Fruit fly (Drosophila melanogaster) whole organism, embryonic: ENCODE results near the gene CG10383.

ENCODE experiments used
- Atf-2 ChIP-seq: fragments of 200-800 bp; sonication (Bioruptor generic); optimal IDR thresholded peaks from 2 replicates; lab custom pipeline; 2016; ENCODE audit warnings: missing biosample characterization, missing genetic modification characterization
- Atf3 ChIP-seq: fragments of 200-800 bp; sonication (Bioruptor generic); optimal IDR thresholded peaks from 3 replicates; lab custom pipeline; 2016; ENCODE audit warnings: missing biosample characterization, missing genetic modification characterization
- Bdp1 ChIP-seq: fragments of 200-800 bp; sonication (Bioruptor generic); optimal IDR thresholded peaks from 3 replicates; lab custom pipeline; 2016; ENCODE audit warnings: missing biosample characterization, missing genetic modification characterization
- CG1024 ChIP-seq: fragments of 200-800 bp; sonication (Bioruptor generic); IDR thresholded peaks from 2 replicates; pipeline ENCODE4 v1.3.6; 2022; ENCODE audit warnings: missing biosample characterization, missing genetic modification characterization
- CG10366 ChIP-seq: fragments of 200-800 bp; sonication (Bioruptor generic); IDR thresholded peaks from 2 replicates; pipeline ENCODE4 v1.3.6; 2022; ENCODE audit warnings: missing biosample characterization, missing genetic modification characterization
- CG11456 ChIP-seq: fragments of 200-800 bp; sonication (Bioruptor generic); IDR thresholded peaks from 3 replicates; pipeline ENCODE4 v1.3.6; 2022; ENCODE audit warnings: missing biosample characterization, missing genetic modification characterization
- CG12391 ChIP-seq: fragments of 200-800 bp; sonication (Bioruptor generic); optimal IDR thresholded peaks from 3 replicates; lab custom pipeline; 2018; ENCODE audit warnings: missing biosample characterization, mild to moderate bottlenecking, missing genetic modification characterization, moderate library complexity
- CG13123 ChIP-seq: fragments of 200-800 bp; sonication (Bioruptor generic); optimal IDR thresholded peaks from 2 replicates; lab custom pipeline; 2016; ENCODE audit warnings: missing biosample characterization, missing genetic modification characterization
- CG13624 ChIP-seq: fragments of 200-800 bp; sonication (Bioruptor generic); optimal IDR thresholded peaks from 2 replicates; lab custom pipeline; 2016; ENCODE audit warnings: missing biosample characterization, missing genetic modification characterization
- CG1603 ChIP-seq: fragments of 200-800 bp; sonication (Bioruptor generic); optimal IDR thresholded peaks from 2 replicates; lab custom pipeline; 2019; ENCODE audit warnings: missing biosample characterization, mild to moderate bottlenecking, missing genetic modification characterization, moderate library complexity
- CG17802 ChIP-seq: fragments of 200-800 bp; sonication (Bioruptor generic); optimal IDR thresholded peaks from 2 replicates; lab custom pipeline; 2018; ENCODE audit warnings: missing biosample characterization, mild to moderate bottlenecking, missing genetic modification characterization, moderate library complexity
- CG2129 ChIP-seq: fragments of 200-800 bp; sonication (Bioruptor generic); IDR thresholded peaks from 2 replicates; pipeline ENCODE4 v1.3.6; 2022; ENCODE audit warnings: missing biosample characterization, missing genetic modification characterization; ENCODE audit not compliant: partially characterized antibody
- CG30403 ChIP-seq: fragments of 200-800 bp; sonication (Bioruptor generic); optimal IDR thresholded peaks from 3 replicates; lab custom pipeline; 2016; ENCODE audit warnings: missing biosample characterization, missing genetic modification characterization
- CG3407 ChIP-seq: fragments of 200-800 bp; sonication (Bioruptor generic); optimal IDR thresholded peaks from 2 replicates; lab custom pipeline; 2018; ENCODE audit warnings: missing biosample characterization, mild to moderate bottlenecking, missing genetic modification characterization
- CG42726 ChIP-seq: fragments of 200-800 bp; sonication (Bioruptor generic); IDR thresholded peaks from 2 replicates; pipeline ENCODE4 v1.3.6; 2022; ENCODE audit warnings: missing biosample characterization, missing genetic modification characterization; ENCODE audit not compliant: partially characterized antibody
- CG6791 ChIP-seq: fragments of 200-800 bp; sonication (Bioruptor generic); IDR thresholded peaks from 3 replicates; pipeline ENCODE4 v1.3.6; 2022; ENCODE audit warnings: missing biosample characterization, missing genetic modification characterization; ENCODE audit not compliant: partially characterized antibody
- CG7745 ChIP-seq: fragments of 200-800 bp; sonication (Bioruptor generic); optimal IDR thresholded peaks from 2 replicates; lab custom pipeline; 2018; ENCODE audit warnings: missing biosample characterization, mild to moderate bottlenecking, missing genetic modification characterization, moderate library complexity
- CG7928 ChIP-seq: fragments of 200-800 bp; sonication (Bioruptor generic); optimal IDR thresholded peaks from 2 replicates; lab custom pipeline; 2017; ENCODE audit warnings: missing biosample characterization, mild to moderate bottlenecking, missing genetic modification characterization
- CG8944 ChIP-seq: fragments of 200-800 bp; sonication (Bioruptor generic); optimal IDR thresholded peaks from 3 replicates; lab custom pipeline; 2016; ENCODE audit warnings: missing biosample characterization, missing genetic modification characterization
- CG9609 ChIP-seq: fragments of 200-800 bp; sonication (Bioruptor generic); optimal IDR thresholded peaks from 3 replicates; lab custom pipeline; 2016; ENCODE audit warnings: missing biosample characterization, missing genetic modification characterization
- CG9797 ChIP-seq: fragments of 200-800 bp; sonication (Bioruptor generic); optimal IDR thresholded peaks from 3 replicates; lab custom pipeline; 2018; ENCODE audit warnings: missing biosample characterization, mild to moderate bottlenecking, missing genetic modification characterization
- D ChIP-seq, 2 experiments: fragments of 200-800 bp in 1 of 2; fragments of >200 bp in 1 of 2; sonication (Bioruptor generic) in 1 of 2; optimal IDR thresholded peaks; 2 replicates in 1 of 2; 3 replicates in 1 of 2; lab custom pipeline; 2017; ENCODE audit warnings: mild to moderate bottlenecking in 1 of 2, missing biosample characterization in 1 of 2, missing genetic modification characterization in 1 of 2, missing genetic modification reagents in 1 of 2
- Dip3 ChIP-seq: fragments of 200-800 bp; sonication (Bioruptor generic); optimal IDR thresholded peaks from 3 replicates; lab custom pipeline; 2016; ENCODE audit warnings: missing biosample characterization, missing genetic modification characterization
- Dref ChIP-seq: fragments of 200-800 bp; sonication (Bioruptor generic); IDR thresholded peaks from 2 replicates; pipeline ENCODE4 v1.3.6; 2022; ENCODE audit warnings: missing biosample characterization, missing genetic modification characterization
- HmgZ ChIP-seq: fragments of 200-800 bp; sonication (Bioruptor generic); optimal IDR thresholded peaks from 2 replicates; lab custom pipeline; 2018; ENCODE audit warnings: missing biosample characterization, mild to moderate bottlenecking, missing genetic modification characterization
- Med ChIP-seq: fragments of 200-800 bp; sonication (Bioruptor generic); peaks from one replicate; lab custom pipeline; 2016; ENCODE audit warnings: missing biosample characterization, missing genetic modification characterization, mild to moderate bottlenecking, inconsistent platforms, moderate library complexity
- Myb ChIP-seq: fragments of 200-800 bp; sonication (Bioruptor generic); optimal IDR thresholded peaks from 2 replicates; lab custom pipeline; 2016; ENCODE audit warnings: missing biosample characterization, missing genetic modification characterization
- NC2β ChIP-seq: fragments of 200-800 bp; sonication (Bioruptor generic); optimal IDR thresholded peaks from 2 replicates; lab custom pipeline; 2016; ENCODE audit warnings: missing biosample characterization, missing genetic modification characterization
- Opbp ChIP-seq: fragments of 200-800 bp; sonication (Bioruptor generic); IDR thresholded peaks from 3 replicates; pipeline ENCODE4 v1.3.6; 2022; ENCODE audit warnings: missing biosample characterization, missing genetic modification characterization; ENCODE audit not compliant: partially characterized antibody
- Poxn ChIP-seq: fragments of 200-800 bp; sonication (Bioruptor generic); IDR thresholded peaks from 2 replicates; pipeline ENCODE4 v1.3.6; 2022; ENCODE audit warnings: missing biosample characterization, missing genetic modification characterization
- Ptx1 ChIP-seq: fragments of 200-800 bp; sonication (Bioruptor generic); IDR thresholded peaks from 2 replicates; pipeline ENCODE4 v1.3.6; 2022; ENCODE audit warnings: missing biosample characterization, missing genetic modification characterization
- corto ChIP-seq: fragments of 200-800 bp; sonication (Bioruptor generic); optimal IDR thresholded peaks from 2 replicates; lab custom pipeline; 2016; ENCODE audit warnings: missing biosample characterization, mild to moderate bottlenecking, missing genetic modification characterization, moderate library complexity
- dysf ChIP-seq: fragments of 200-800 bp; sonication (Bioruptor generic); IDR thresholded peaks from 3 replicates; pipeline ENCODE4 v1.3.6; 2022; ENCODE audit warnings: missing biosample characterization, missing genetic modification characterization
- hbn ChIP-seq: fragments of 200-800 bp; sonication (Bioruptor generic); IDR thresholded peaks from 2 replicates; pipeline ENCODE4 v1.3.6; 2022; ENCODE audit warnings: missing biosample characterization, missing genetic modification characterization; ENCODE audit not compliant: partially characterized antibody
- hkb ChIP-seq, 2 experiments: fragments of 200-800 bp in 1 of 2; fragments of >200 bp in 1 of 2; sonication (Bioruptor generic) in 1 of 2; IDR thresholded peaks in 1 of 2; optimal IDR thresholded peaks in 1 of 2; 2 replicates each; pipeline versions ENCODE4 v1.3.6 to Lab custom; 2017 to 2022; ENCODE audit warnings: missing biosample characterization in 1 of 2, missing genetic modification characterization in 1 of 2
- lilli ChIP-seq: fragments of 200-800 bp; sonication (Bioruptor generic); optimal IDR thresholded peaks from 3 replicates; lab custom pipeline; 2016; ENCODE audit warnings: missing biosample characterization, missing genetic modification characterization
- lov ChIP-seq, 2 experiments: fragments of 200-800 bp in 1 of 2; fragments of >200 bp in 1 of 2; sonication (Bioruptor generic) in 1 of 2; IDR thresholded peaks in 1 of 2; optimal IDR thresholded peaks in 1 of 2; 2 replicates in 1 of 2; 3 replicates in 1 of 2; pipeline versions ENCODE4 v1.3.6 to Lab custom; 2017 to 2022; ENCODE audit warnings: missing biosample characterization in 1 of 2, missing genetic modification characterization in 1 of 2
- pho ChIP-seq: fragments of 200-800 bp; sonication (Bioruptor generic); optimal IDR thresholded peaks from 2 replicates; lab custom pipeline; 2016; ENCODE audit warnings: missing biosample characterization, missing genetic modification characterization
- pum ChIP-seq: fragments of 200-800 bp; sonication (Bioruptor generic); optimal IDR thresholded peaks from 2 replicates; lab custom pipeline; 2016; ENCODE audit warnings: missing biosample characterization, missing genetic modification characterization
- row ChIP-seq: fragments of 200-800 bp; sonication (Bioruptor generic); IDR thresholded peaks from 3 replicates; pipeline ENCODE4 v1.3.6; 2022; ENCODE audit warnings: missing biosample characterization, missing genetic modification characterization
- sd ChIP-seq: fragments of 200-800 bp; sonication (Bioruptor generic); optimal IDR thresholded peaks from 3 replicates; lab custom pipeline; 2018; ENCODE audit warnings: missing biosample characterization, mild to moderate bottlenecking, missing genetic modification characterization, moderate library complexity
- shn ChIP-seq: fragments of 200-800 bp; sonication (Bioruptor generic); optimal IDR thresholded peaks from 3 replicates; lab custom pipeline; 2016; ENCODE audit warnings: missing biosample characterization, missing genetic modification characterization
- sna ChIP-seq: fragments of 200-800 bp; sonication (Bioruptor generic); IDR thresholded peaks from 2 replicates; pipeline ENCODE4 v1.3.6; 2022; ENCODE audit warnings: missing biosample characterization, missing genetic modification characterization; ENCODE audit not compliant: partially characterized antibody
- tin ChIP-seq: fragments of 200-800 bp; sonication (Bioruptor generic); optimal IDR thresholded peaks from 3 replicates; lab custom pipeline; 2016; ENCODE audit warnings: missing biosample characterization, missing genetic modification characterization
- ttk ChIP-seq: fragments of 200-800 bp; sonication (Bioruptor generic); IDR thresholded peaks from 2 replicates; pipeline ENCODE4 v2.1.2; 2022; ENCODE audit warnings: missing biosample characterization, missing genetic modification characterization
- unc-4 ChIP-seq: fragments of 200-800 bp; sonication (Bioruptor generic); IDR thresholded peaks from 2 replicates; pipeline ENCODE4 v1.3.6; 2022; ENCODE audit warnings: missing biosample characterization, missing genetic modification characterization; ENCODE audit not compliant: partially characterized antibody
- vvl ChIP-seq: fragments of 200-800 bp; sonication (Bioruptor generic); IDR thresholded peaks from 2 replicates; pipeline ENCODE4 v1.3.6; 2022; ENCODE audit warnings: missing biosample characterization, missing genetic modification characterization

The CG10383 gene

DNA sequence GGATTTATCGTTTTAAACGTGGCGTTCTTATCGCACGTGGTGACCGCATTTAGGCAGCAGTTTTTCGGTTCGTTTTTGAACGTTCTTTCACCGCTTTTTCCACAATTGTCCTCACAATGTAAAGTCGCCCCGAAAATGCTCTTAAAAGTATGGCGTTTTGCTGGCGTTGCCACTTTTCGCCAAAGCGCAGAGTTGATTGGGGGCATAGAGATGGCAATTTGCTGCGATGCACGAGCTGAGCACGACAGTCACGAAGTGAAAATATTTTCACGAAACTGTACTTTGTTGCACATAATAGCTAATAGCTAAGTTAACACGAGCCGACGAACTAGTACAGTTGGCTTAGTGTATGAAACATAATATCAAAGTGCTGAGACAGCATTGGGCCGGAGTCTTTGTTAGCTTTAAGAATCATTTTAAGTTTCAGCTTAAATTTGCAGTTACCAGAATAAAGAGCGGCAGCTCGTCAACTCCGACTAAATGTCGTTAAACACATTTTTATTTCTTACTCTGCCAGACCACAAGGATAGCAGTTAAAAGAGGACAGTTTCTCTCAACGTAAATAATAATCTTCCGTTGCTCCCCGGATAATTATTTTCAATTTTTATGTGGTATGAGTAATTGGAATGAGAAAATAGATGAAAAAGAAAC is 6.6 kb downstream of the CG10383 start, which contains the start of gene msl-1:
msl-1 (minus strand) TSS at position 155 of the 651 bp plus-strand sequence.
- TF ChIP-seq Poxn: peak; percentile 27; the same call in 1 of the 2 replicates
- TF ChIP-seq hbn (GFP tag; lab: Robert Waterston, UW): peak; percentile 94
- peak; percentile 51; the same call in 1 of the 2 replicates for TF ChIP-seq ttk (GFP tag; lab: Robert Waterston, UW)
- TF ChIP-seq hkb (optimal IDR thresholded peaks at IDR 0.05; lab: Kevin White, UChicago): no peak
- TF ChIP-seq hkb (GFP tag; IDR thresholded peaks at IDR 0.05; lab: Robert Waterston, UW): no peak
- peak; percentile 49 for TF ChIP-seq NC2β (GFP tag; lab: Kevin White, UChicago)
- peak; percentile 77 for TF ChIP-seq unc-4
- TF ChIP-seq lilli (GFP tag; lab: Kevin White, UChicago): peak; percentile 55
- peak; percentile 53 for TF ChIP-seq Dref (GFP tag; lab: Robert Waterston, UW)
- TF ChIP-seq CG6791 (GFP tag; lab: Robert Waterston, UW): peak; percentile 98
- TF ChIP-seq Myb (GFP tag; lab: Kevin White, UChicago): peak; percentile 44
- TF ChIP-seq sd (tag; lab: Kevin White, UChicago): no peak
- TF ChIP-seq CG8944 (GFP tag; lab: Kevin White, UChicago): peak; percentile 39
- TF ChIP-seq CG10366: peak; percentile 10; the same call in 1 of the 2 replicates
- TF ChIP-seq CG17802 (tag; lab: Kevin White, UChicago): peak; percentile 12
- TF ChIP-seq dysf (GFP tag; lab: Robert Waterston, UW): peak; percentile 25; the same call in 1 of the 3 replicates
- TF ChIP-seq Atf3: peak; percentile 13
- peak; percentile 37 for TF ChIP-seq pum
- TF ChIP-seq CG11456 (GFP tag; lab: Robert Waterston, UW): peak; percentile 80
- TF ChIP-seq CG2129 (GFP tag; lab: Robert Waterston, UW): peak; percentile 80
- peak; percentile 86 for TF ChIP-seq Med (GFP tag; lab: Kevin White, UChicago)
- TF ChIP-seq CG9609 (GFP tag; lab: Kevin White, UChicago): peak; percentile 20
- no peak for TF ChIP-seq CG3407 (GFP tag; lab: Kevin White, UChicago)
- peak; percentile 48; the same call in 1 of the 2 replicates for TF ChIP-seq vvl (GFP tag; lab: Robert Waterston, UW)
- TF ChIP-seq CG1603 (tag; lab: Kevin White, UChicago): peak; percentile 75
- peak; percentile 25 for TF ChIP-seq D (optimal IDR thresholded peaks at IDR 0.05; lab: Kevin White, UChicago)
- TF ChIP-seq D (GFP tag; optimal IDR thresholded peaks at IDR 0.05; lab: Kevin White, UChicago): no peak
- peak; percentile 12 for TF ChIP-seq Atf-2 (GFP tag; lab: Kevin White, UChicago)
- peak; percentile 30 for TF ChIP-seq CG13624 (GFP tag; lab: Kevin White, UChicago)
- TF ChIP-seq HmgZ (tag; lab: Kevin White, UChicago): peak; percentile 27
- TF ChIP-seq CG30403 (GFP tag; lab: Kevin White, UChicago): peak; percentile 31
- no peak for TF ChIP-seq corto (GFP tag; lab: Kevin White, UChicago)
- TF ChIP-seq CG1024: peak; percentile 18; the same call in 1 of the 2 replicates
- TF ChIP-seq Opbp (GFP tag; lab: Robert Waterston, UW): peak; percentile 96
- no peak for TF ChIP-seq CG7745 (tag; lab: Kevin White, UChicago)
- no peak for TF ChIP-seq CG7928
- TF ChIP-seq tin (GFP tag; lab: Kevin White, UChicago): peak; percentile 33
- no peak for TF ChIP-seq CG13123 (GFP tag; lab: Kevin White, UChicago)
- TF ChIP-seq pho: peak; percentile 29
- no peak for TF ChIP-seq lov (optimal IDR thresholded peaks at IDR 0.05; lab: Kevin White, UChicago)
- TF ChIP-seq lov (GFP tag; IDR thresholded peaks at IDR 0.05; lab: Robert Waterston, UW): 0 out of 3 replicates have a peak, but pooled peaks have one; percentile 5
- peak; percentile 99 for TF ChIP-seq CG42726 (GFP tag; lab: Robert Waterston, UW)
- peak; percentile 5 for TF ChIP-seq Dip3
- TF ChIP-seq Bdp1 (GFP tag; lab: Kevin White, UChicago): no peak
- TF ChIP-seq shn (GFP tag; lab: Kevin White, UChicago): peak; percentile 15
- peak; percentile 30 for TF ChIP-seq CG9797 (GFP tag; lab: Kevin White, UChicago)
- TF ChIP-seq sna (GFP tag; lab: Robert Waterston, UW): peak; percentile 89
- TF ChIP-seq row (GFP tag; lab: Robert Waterston, UW): peak; percentile 97
- TF ChIP-seq Ptx1 (GFP tag; lab: Robert Waterston, UW): peak; percentile 31; the same call in 1 of the 2 replicates
- peak; percentile 2 for TF ChIP-seq CG12391 (tag; lab: Kevin White, UChicago)
